Fruit fly (Drosophila melanogaster) whole organism, embryonic: ENCODE data around the gene CG43389.
A peak's percentile ranks its signal among the peaks of the same experiment; 100 is the strongest.

ENCODE experiments used
- Awh ChIP-seq: fragments of 200-800 bp; sonication (Bioruptor generic); IDR thresholded peaks from 2 replicates; pipeline ENCODE4, ENCODE4 v1.3.6; 2022; ENCODE audit warnings: missing biosample characterization, missing genetic modification characterization
- BEAF-32 ChIP-seq: fragments of 200-800 bp; sonication (Bioruptor generic); optimal IDR thresholded peaks from 3 replicates; lab custom pipeline; 2017; ENCODE audit warnings: missing biosample characterization, missing genetic modification characterization, mild to moderate bottlenecking, moderate library complexity, missing genetic modification reagents
- CG10543 ChIP-seq: fragments of 200-800 bp; sonication (Bioruptor generic); optimal IDR thresholded peaks from 3 replicates; lab custom pipeline; 2017; ENCODE audit warnings: missing biosample characterization, mild to moderate bottlenecking, missing genetic modification characterization, moderate library complexity
- CG10959 ChIP-seq: fragments of 200-800 bp; sonication (Bioruptor generic); IDR thresholded peaks from 2 replicates; pipeline ENCODE4 v1.3.6; 2022; ENCODE audit warnings: missing biosample characterization, missing genetic modification characterization
- CG11398 ChIP-seq: fragments of 200-800 bp; sonication (Bioruptor generic); optimal IDR thresholded peaks from 2 replicates; lab custom pipeline; 2016; ENCODE audit warnings: missing biosample characterization, missing genetic modification characterization
- CG12769 ChIP-seq: fragments of 200-800 bp; sonication (Bioruptor generic); optimal IDR thresholded peaks from 2 replicates; lab custom pipeline; 2019; ENCODE audit warnings: missing biosample characterization, mild to moderate bottlenecking, missing genetic modification characterization, moderate library complexity
- CG15011 ChIP-seq: fragments of 200-800 bp; sonication (Bioruptor generic); optimal IDR thresholded peaks from 3 replicates; lab custom pipeline; 2018; ENCODE audit warnings: missing biosample characterization, mild to moderate bottlenecking, missing genetic modification characterization
- CG15269 ChIP-seq: fragments of 200-800 bp; sonication (Bioruptor generic); optimal IDR thresholded peaks from 2 replicates; lab custom pipeline; 2018; ENCODE audit warnings: missing biosample characterization, mild to moderate bottlenecking, missing genetic modification characterization, moderate library complexity
- CG17186 ChIP-seq: fragments of 200-800 bp; sonication (Bioruptor generic); optimal IDR thresholded peaks from 3 replicates; lab custom pipeline; 2017; ENCODE audit warnings: missing biosample characterization, missing genetic modification reagents, missing genetic modification characterization
- CG1792 ChIP-seq: fragments of 200-800 bp; sonication (Bioruptor generic); optimal IDR thresholded peaks from 2 replicates; lab custom pipeline; 2016; ENCODE audit warnings: missing biosample characterization, missing genetic modification characterization
- CG18011 ChIP-seq: fragments of 200-800 bp; sonication (Bioruptor generic); optimal IDR thresholded peaks from 2 replicates; lab custom pipeline; 2017; ENCODE audit warnings: missing biosample characterization, missing genetic modification characterization, mild to moderate bottlenecking, moderate library complexity, missing genotype
- CG2678 ChIP-seq: fragments of 200-800 bp; sonication (Bioruptor generic); optimal IDR thresholded peaks from 3 replicates; lab custom pipeline; 2019; ENCODE audit warnings: missing biosample characterization, mild to moderate bottlenecking, missing genetic modification characterization, moderate library complexity
- CG3163 ChIP-seq: fragments of 200-800 bp; sonication (Bioruptor generic); optimal IDR thresholded peaks from 3 replicates; lab custom pipeline; 2016; ENCODE audit warnings: missing biosample characterization, missing genetic modification characterization
- CG3995 ChIP-seq: fragments of 200-800 bp; sonication (Bioruptor generic); optimal IDR thresholded peaks from 3 replicates; lab custom pipeline; 2016; ENCODE audit warnings: missing biosample characterization, missing genetic modification characterization
- CG4707 ChIP-seq: fragments of 200-800 bp; sonication (Bioruptor generic); optimal IDR thresholded peaks from 2 replicates; lab custom pipeline; 2018; ENCODE audit warnings: missing biosample characterization, mild to moderate bottlenecking, missing genetic modification characterization, moderate library complexity
- CG4730 ChIP-seq: fragments of 200-800 bp; sonication (Bioruptor generic); IDR thresholded peaks from 2 replicates; pipeline ENCODE4 v1.3.6; 2022; ENCODE audit warnings: missing biosample characterization, missing genetic modification characterization
- CG9437 ChIP-seq: fragments of 200-800 bp; sonication (Bioruptor generic); optimal IDR thresholded peaks from 2 replicates; lab custom pipeline; 2018; ENCODE audit warnings: missing biosample characterization, mild to moderate bottlenecking, missing genetic modification characterization
- CG9932 ChIP-seq: fragments of 200-800 bp; sonication (Bioruptor generic); IDR thresholded peaks from 2 replicates; pipeline ENCODE4 v1.3.6; 2022; ENCODE audit warnings: missing biosample characterization, missing genetic modification characterization
- MBD-R2 ChIP-seq: fragments of 200-800 bp; sonication (Bioruptor generic); IDR thresholded peaks from 2 replicates; pipeline ENCODE4 v1.3.6; 2022; ENCODE audit warnings: missing biosample characterization, missing genetic modification characterization
- MTF-1 ChIP-seq: fragments of 200-800 bp; sonication (Bioruptor generic); optimal IDR thresholded peaks from 2 replicates; lab custom pipeline; 2018; ENCODE audit warnings: missing biosample characterization, mild to moderate bottlenecking, missing genetic modification characterization, borderline replicate concordance
- PHDP ChIP-seq: fragments of 200-800 bp; sonication (Bioruptor generic); optimal IDR thresholded peaks from 3 replicates; lab custom pipeline; 2018; ENCODE audit warnings: missing biosample characterization, mild to moderate bottlenecking, missing genetic modification characterization, moderate library complexity
- Side ChIP-seq: fragments of 200-800 bp; sonication (Bioruptor generic); optimal IDR thresholded peaks from 2 replicates; lab custom pipeline; 2016; ENCODE audit warnings: missing biosample characterization, missing genetic modification characterization
- Spps ChIP-seq: fragments of 200-800 bp; sonication (Bioruptor generic); optimal IDR thresholded peaks from 2 replicates; lab custom pipeline; 2018; ENCODE audit warnings: missing biosample characterization, mild to moderate bottlenecking, missing genetic modification characterization
- ap ChIP-seq: fragments of 200-800 bp; sonication (Bioruptor generic); IDR thresholded peaks from 2 replicates; pipeline ENCODE4 v1.3.6; 2022; ENCODE audit warnings: missing biosample characterization, missing genetic modification characterization
- bigmax ChIP-seq: fragments of 200-800 bp; sonication (Bioruptor generic); optimal IDR thresholded peaks from 2 replicates; lab custom pipeline; 2018; ENCODE audit warnings: missing biosample characterization, mild to moderate bottlenecking, missing genetic modification characterization
- cato ChIP-seq: fragments of 200-800 bp; sonication (Bioruptor generic); optimal IDR thresholded peaks from 2 replicates; lab custom pipeline; 2016; ENCODE audit warnings: missing biosample characterization, missing genetic modification characterization, borderline replicate concordance
- danr ChIP-seq: fragments of 200-800 bp; sonication (Bioruptor generic); IDR thresholded peaks from 2 replicates; pipeline ENCODE4 v1.3.6; 2022; ENCODE audit warnings: missing biosample characterization, missing genetic modification characterization
- dysf ChIP-seq: fragments of 200-800 bp; sonication (Bioruptor generic); IDR thresholded peaks from 3 replicates; pipeline ENCODE4 v1.3.6; 2022; ENCODE audit warnings: missing biosample characterization, missing genetic modification characterization
- fru ChIP-seq: fragments of >200 bp; optimal IDR thresholded peaks from 2 replicates; lab custom pipeline; 2017
- ftz-f1 ChIP-seq: fragments of 200-800 bp; sonication (Bioruptor generic); optimal IDR thresholded peaks from 2 replicates; lab custom pipeline; 2016; ENCODE audit warnings: missing biosample characterization, missing genetic modification characterization
- gem ChIP-seq: fragments of 200-800 bp; sonication (Bioruptor generic); optimal IDR thresholded peaks from 2 replicates; lab custom pipeline; 2019; ENCODE audit warnings: missing biosample characterization, mild to moderate bottlenecking, missing genetic modification characterization, moderate library complexity
- ind ChIP-seq: fragments of 200-800 bp; sonication (Bioruptor generic); optimal IDR thresholded peaks from 3 replicates; lab custom pipeline; 2016; ENCODE audit warnings: missing biosample characterization, missing genetic modification characterization
- jumu ChIP-seq: fragments of 200-800 bp; sonication (Bioruptor generic); optimal IDR thresholded peaks from 3 replicates; lab custom pipeline; 2016; ENCODE audit warnings: missing biosample characterization, missing genetic modification characterization
- mld ChIP-seq: fragments of 200-800 bp; sonication (Bioruptor generic); IDR thresholded peaks from 3 replicates; pipeline ENCODE4 v1.3.6; 2022; ENCODE audit warnings: missing biosample characterization, missing genetic modification characterization; ENCODE audit not compliant: partially characterized antibody
- sc ChIP-seq, 3 experiments: fragments of >200 bp in 2 of 3; fragments of 200-800 bp in 1 of 3; sonication (Bioruptor generic) in 1 of 3; optimal IDR thresholded peaks; 2 replicates in 2 of 3; 3 replicates in 1 of 3; lab custom pipeline; 2017; ENCODE audit warnings: mild to moderate bottlenecking in 1 of 3, missing biosample characterization in 1 of 3, missing genetic modification characterization in 1 of 3, missing genetic modification reagents in 1 of 3
- slp2 ChIP-seq: fragments of 200-800 bp; sonication (Bioruptor generic); optimal IDR thresholded peaks from 2 replicates; lab custom pipeline; 2016; ENCODE audit warnings: missing biosample characterization, missing genetic modification characterization
- trh ChIP-seq: fragments of 200-800 bp; sonication (Bioruptor generic); optimal IDR thresholded peaks from 2 replicates; lab custom pipeline; 2016; ENCODE audit warnings: missing biosample characterization, missing genetic modification characterization
- ttk ChIP-seq: fragments of 200-800 bp; sonication (Bioruptor generic); IDR thresholded peaks from 2 replicates; pipeline ENCODE4 v2.1.2; 2022; ENCODE audit warnings: missing biosample characterization, missing genetic modification characterization
- unc-4 ChIP-seq: fragments of 200-800 bp; sonication (Bioruptor generic); IDR thresholded peaks from 2 replicates; pipeline ENCODE4 v1.3.6; 2022; ENCODE audit warnings: missing biosample characterization, missing genetic modification characterization; ENCODE audit not compliant: partially characterized antibody
- zfh1 ChIP-seq: fragments of 200-800 bp; sonication (Bioruptor generic); IDR thresholded peaks from 3 replicates; pipeline ENCODE4 v1.3.6; 2022; ENCODE audit warnings: missing biosample characterization, missing genetic modification characterization
- zfh2 ChIP-seq: fragments of 200-800 bp; sonication (Bioruptor generic); optimal IDR thresholded peaks from 2 replicates; lab custom pipeline; 2016; ENCODE audit warnings: missing biosample characterization, missing genetic modification characterization

CG43389 gene

DNA sequence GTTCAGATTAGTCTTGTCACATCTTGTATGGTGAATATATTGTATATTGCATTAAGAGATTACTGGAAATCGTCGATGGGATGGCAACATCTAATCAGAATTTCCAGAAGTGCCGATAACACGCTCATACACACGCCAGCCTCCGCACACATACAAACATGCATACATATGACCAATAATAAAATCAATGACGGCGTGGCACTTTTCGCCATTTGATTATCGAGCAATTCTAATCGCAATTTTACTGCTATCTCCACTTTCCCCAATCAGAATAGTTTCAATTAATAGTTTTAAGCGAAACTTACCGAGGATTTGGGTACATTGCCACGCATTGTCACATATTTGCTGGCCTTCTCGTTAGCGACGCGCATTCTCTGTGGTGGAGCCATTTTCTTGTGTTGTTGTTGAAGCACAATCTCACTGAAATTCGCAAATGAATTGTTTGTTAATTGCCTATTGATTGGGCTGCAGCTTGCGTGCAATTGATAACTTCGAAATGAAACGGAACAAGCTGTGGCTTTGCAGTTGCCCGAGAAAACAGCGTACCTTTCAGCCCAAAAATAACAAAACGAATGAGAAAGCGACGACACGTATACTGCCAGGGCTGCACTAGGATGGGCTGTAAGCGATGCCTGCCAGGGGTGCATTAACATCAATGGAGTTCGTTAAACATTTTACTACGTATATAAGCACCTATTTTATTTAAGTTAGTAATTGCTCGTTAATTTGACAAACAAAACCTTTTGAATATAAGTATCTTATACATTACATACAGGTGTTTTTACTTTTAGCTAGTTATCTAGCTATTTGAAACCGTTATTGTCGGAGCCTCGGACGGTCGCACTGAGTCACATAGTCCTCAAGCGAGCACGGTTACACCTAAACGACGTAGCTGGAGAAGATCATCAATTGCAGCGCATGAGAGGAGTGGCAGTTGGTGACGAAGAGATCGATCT is 49.1 kb upstream of the CG43389 start, which contains the start of the genes CG32276 and gry (continued):
- peak; percentile 79 for TF ChIP-seq CG10543 (GFP tag; lab: Kevin White, UChicago)
- TF ChIP-seq ttk: peak; percentile 25; the same call in 1 of the 2 replicates
- TF ChIP-seq CG10959 (GFP tag; lab: Robert Waterston, UW): peak; percentile 43; the same call in 1 of the 2 replicates
- TF ChIP-seq ap (GFP tag; lab: Robert Waterston, UW): peak; percentile 82
- TF ChIP-seq MTF-1 (GFP tag; lab: Kevin White, UChicago): peak; percentile 42
- peak; percentile 67 for TF ChIP-seq slp2 (GFP tag; lab: Kevin White, UChicago)
- TF ChIP-seq danr (GFP tag; lab: Robert Waterston, UW): peak; percentile 63
- TF ChIP-seq CG9932 (GFP tag; lab: Robert Waterston, UW): peak; percentile 88
- no peak for TF ChIP-seq unc-4 (GFP tag; lab: Robert Waterston, UW)
- peak; percentile 85 for TF ChIP-seq CG9437 (GFP tag; lab: Kevin White, UChicago)
- TF ChIP-seq BEAF-32 (GFP tag; lab: Kevin White, UChicago): peak; percentile 67
- TF ChIP-seq fru (lab: Kevin White, UChicago): no peak
- peak; percentile 88 for TF ChIP-seq jumu (GFP tag; lab: Kevin White, UChicago)
- peak; percentile 85 for TF ChIP-seq MBD-R2 (GFP tag; lab: Robert Waterston, UW)
- TF ChIP-seq ind (GFP tag; lab: Kevin White, UChicago): peak; percentile 81
- TF ChIP-seq ftz-f1: peak; percentile 83
- TF ChIP-seq CG17186 (GFP tag; lab: Kevin White, UChicago): peak; percentile 81
- peak; percentile 85 for TF ChIP-seq zfh2 (GFP tag; lab: Kevin White, UChicago)
- TF ChIP-seq, all 482 proteins: peak for 326

DNA sequence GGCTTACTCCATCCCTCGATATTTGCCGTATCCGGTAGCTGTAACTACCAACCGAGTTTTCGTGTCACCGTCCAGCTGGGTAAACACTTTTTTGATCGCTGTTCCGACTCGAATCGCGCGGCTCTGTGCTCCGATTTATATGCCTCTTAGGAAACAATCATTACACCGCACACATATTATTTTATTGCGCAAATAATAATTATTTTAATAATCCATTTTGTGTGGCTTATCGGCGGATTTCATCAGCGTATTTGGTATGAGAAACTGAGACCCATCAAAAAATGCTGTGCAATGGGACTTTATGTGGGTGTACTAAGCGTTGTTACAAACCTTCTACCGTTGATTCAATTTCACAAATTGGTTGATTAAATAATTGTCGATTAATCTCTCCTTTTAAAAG is 44.8 kb upstream of the CG43389 start, which contains the start of gene CG32271:
CG32271 (minus strand) TSS at position 101 of the 400 bp plus-strand sequence.
- TF ChIP-seq zfh1 (GFP tag; lab: Robert Waterston, UW): no peak
- no peak for TF ChIP-seq CG1792
- TF ChIP-seq CG18011 (GFP tag; lab: Kevin White, UChicago): no peak
- TF ChIP-seq CG15011 (GFP tag; lab: Kevin White, UChicago): no peak

DNA sequence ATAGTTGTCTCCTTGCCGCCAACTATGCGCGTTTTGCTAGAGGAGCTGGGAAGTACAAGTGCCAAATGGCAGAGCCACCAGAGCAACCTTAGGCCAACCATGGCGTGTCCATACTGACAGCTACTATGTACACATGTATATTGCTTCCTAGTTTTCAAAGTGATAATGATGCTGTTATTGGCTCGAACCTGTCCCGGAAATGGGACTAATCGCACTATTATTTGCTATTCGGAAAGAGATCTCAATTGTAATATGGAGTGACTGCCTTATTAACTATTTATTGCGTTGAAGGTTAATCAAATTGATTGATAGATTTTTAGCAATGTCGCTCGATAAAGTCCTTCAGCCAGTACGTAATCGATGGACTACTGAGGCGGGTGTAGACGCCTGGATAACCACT is 43.5 kb upstream of the CG43389 start, which contains the start of gene CG33159:
CG33159 (minus strand) TSS at position 101 of the 400 bp plus-strand sequence.
- TF ChIP-seq sc (optimal IDR thresholded peaks at IDR 0.05; lab: Kevin White, UChicago) (no peak), sc (GFP tag; optimal IDR thresholded peaks at IDR 0.05; lab: Kevin White, UChicago) (no peak), CG4707 (no peak), cato (GFP tag; lab: Kevin White, UChicago) (no peak), CG1792 (no peak), CG12769 (tag; lab: Kevin White, UChicago) (no peak), CG4730 (GFP tag; lab: Robert Waterston, UW) (no peak), CG3163 (GFP tag; lab: Kevin White, UChicago) (no peak), Awh (GFP tag; lab: Robert Waterston, UW) (no peak), CG2678 (tag; lab: Kevin White, UChicago) (no peak)

DNA sequence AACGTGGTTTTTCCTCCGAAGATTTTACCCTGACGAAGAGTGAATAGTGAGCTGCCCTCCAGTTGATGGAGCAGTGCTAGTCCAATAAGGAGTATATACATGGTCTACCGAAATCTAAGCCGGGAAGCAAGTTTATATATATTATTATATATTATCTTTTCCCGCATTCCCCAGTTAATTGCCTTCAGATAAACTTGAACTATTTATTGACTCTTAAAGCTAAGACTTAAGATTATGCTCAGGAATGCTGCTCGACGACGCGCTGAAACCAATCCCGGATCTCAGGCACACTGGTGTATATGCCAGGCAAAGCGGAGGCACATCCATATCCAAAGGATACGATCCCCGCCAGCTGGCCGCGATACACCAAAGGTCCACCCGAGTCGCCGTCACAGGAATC is 42.5 kb upstream of the CG43389 start, which contains the start of gene CG32277:
CG32277 (minus strand) TSS at position 101 of the 400 bp plus-strand sequence.
- no peak for TF ChIP-seq mld (GFP tag; lab: Robert Waterston, UW)
- TF ChIP-seq PHDP: no peak
- no peak for TF ChIP-seq gem (tag; lab: Kevin White, UChicago)
- no peak for TF ChIP-seq CG11398 (GFP tag; lab: Kevin White, UChicago)
- TF ChIP-seq dysf: no peak
- TF ChIP-seq bigmax (GFP tag; lab: Kevin White, UChicago): no peak
- TF ChIP-seq CG15269 (tag; lab: Kevin White, UChicago): no peak
- no peak for TF ChIP-seq Side
- TF ChIP-seq CG3995 (GFP tag; lab: Kevin White, UChicago): no peak
- no peak for TF ChIP-seq Spps (tag; lab: Kevin White, UChicago)
- no peak for TF ChIP-seq trh (GFP tag; lab: Kevin White, UChicago)
- TF ChIP-seq, all 482 proteins: peak for 0
